Worm (Caenorhabditis elegans) whole organism, L4 larva: Measurements from ENCODE around the gene irld-61.

Experiments
- F49E8.2 ChIP-seq: sonication (generic microtip); optimal IDR thresholded peaks from 2 replicates; lab custom pipeline; 2016; ENCODE audit warnings: missing compliant biosample characterization, mild to moderate bottlenecking, missing genetic modification characterization, borderline replicate concordance
- ZK546.5 ChIP-seq, 2 experiments: sonication (generic microtip); optimal IDR thresholded peaks; 2 replicates each; lab custom pipeline; 2017; ENCODE audit warnings: missing biosample characterization in 2 of 2, missing genetic modification characterization in 2 of 2
- aha-1 ChIP-seq: fragments of 150-350 bp; peaks from one replicate; lab custom pipeline; 2014; ENCODE audit warnings: missing biosample characterization, missing genetic modification characterization
- aly-2 ChIP-seq: sonication (generic microtip); optimal IDR thresholded peaks from 2 replicates; lab custom pipeline; 2018; ENCODE audit warnings: missing biosample characterization, missing genetic modification characterization
- attf-4 ChIP-seq: sonication (generic microtip); optimal IDR thresholded peaks from 3 replicates; lab custom pipeline; 2017; ENCODE audit warnings: missing biosample characterization, missing genetic modification characterization
- ceh-32 ChIP-seq: sonication (generic microtip); optimal IDR thresholded peaks from 2 replicates; lab custom pipeline; 2016; ENCODE audit warnings: mild to moderate bottlenecking, missing genetic modification characterization, missing compliant biosample characterization; ENCODE audit not compliant: poor library complexity
- ceh-44 ChIP-seq: fragments of 200-800 bp; sonication (Bioruptor generic); IDR thresholded peaks from 2 replicates; pipeline ENCODE4 v1.3.6; 2022; ENCODE audit warnings: missing genetic modification reagents, missing genetic modification characterization, missing compliant biosample characterization
- ceh-62 ChIP-seq: sonication (generic microtip); optimal IDR thresholded peaks from 2 replicates; lab custom pipeline; 2017; ENCODE audit warnings: missing biosample characterization, missing genetic modification characterization
- daf-12 ChIP-seq: fragments of 150-350 bp; optimal IDR thresholded peaks from 2 replicates; lab custom pipeline; 2014; ENCODE audit warnings: missing biosample characterization, missing genetic modification reagents, missing genetic modification characterization
- daf-16 ChIP-seq, 3 experiments: sonication (generic microtip); optimal IDR thresholded peaks; 2 replicates each; lab custom pipeline; 2016 to 2017; ENCODE audit warnings: missing genetic modification characterization in 3 of 3, missing genetic modification reagents in 3 of 3, mild to moderate bottlenecking in 2 of 3, missing compliant biosample characterization in 2 of 3, missing biosample characterization in 1 of 3, moderate library complexity in 1 of 3
- daf-8 ChIP-seq: fragments of 200-800 bp; sonication (Bioruptor generic); IDR thresholded peaks from 2 replicates; pipeline ENCODE4 v1.3.6; 2022; ENCODE audit warnings: missing genetic modification characterization, missing compliant biosample characterization
- dpl-1 ChIP-seq: fragments of 150-350 bp; optimal IDR thresholded peaks from 2 replicates; lab custom pipeline; 2014; ENCODE audit warnings: missing biosample characterization, missing genetic modification reagents, missing genetic modification characterization
- duxl-1 ChIP-seq: sonication (generic microtip); optimal IDR thresholded peaks from 2 replicates; lab custom pipeline; 2016; ENCODE audit warnings: mild to moderate bottlenecking, missing genetic modification characterization, moderate library complexity, missing compliant biosample characterization; ENCODE audit not compliant: poor library complexity
- egl-43 ChIP-seq: fragments of 200-800 bp; sonication (Bioruptor generic); IDR thresholded peaks from 2 replicates; pipeline ENCODE4 v1.3.6; 2022; ENCODE audit warnings: missing genetic modification reagents, missing genetic modification characterization, missing compliant biosample characterization
- fkh-10 ChIP-seq: fragments of 150-350 bp; optimal IDR thresholded peaks from 2 replicates; lab custom pipeline; 2014; ENCODE audit warnings: missing biosample characterization, missing genetic modification reagents, missing genetic modification characterization
- fos-1 ChIP-seq: fragments of 150-350 bp; optimal IDR thresholded peaks from 2 replicates; lab custom pipeline; 2014; ENCODE audit warnings: missing biosample characterization, missing genetic modification characterization
- gei-8 ChIP-seq: fragments of 200-800 bp; sonication (Bioruptor generic); optimal IDR thresholded peaks from 2 replicates; lab custom pipeline; 2018; ENCODE audit warnings: mild to moderate bottlenecking, missing genetic modification characterization, missing compliant biosample characterization
- hif-1 ChIP-seq, 2 experiments: sonication (generic microtip); optimal IDR thresholded peaks; 2 replicates each; lab custom pipeline; 2016 to 2017; ENCODE audit warnings: missing compliant biosample characterization in 2 of 2, missing genetic modification characterization in 2 of 2, missing genetic modification reagents in 2 of 2, missing genotype in 2 of 2, mild to moderate bottlenecking in 1 of 2
- hlh-30 ChIP-seq: sonication (generic microtip); optimal IDR thresholded peaks from 2 replicates; lab custom pipeline; 2017; ENCODE audit warnings: antibody characterized with exemption, mild to moderate bottlenecking, missing genetic modification characterization, missing compliant biosample characterization; ENCODE audit not compliant: insufficient read depth
- hmg-1.1 ChIP-seq: fragments of 200-800 bp; sonication (Bioruptor generic); IDR thresholded peaks from 2 replicates; pipeline ENCODE4 v1.3.6; 2022; ENCODE audit warnings: missing genetic modification reagents, missing genetic modification characterization, missing compliant biosample characterization
- lin-38 ChIP-seq: fragments of 200-800 bp; sonication (Bioruptor generic); IDR thresholded peaks from 2 replicates; pipeline ENCODE4 v1.3.6; 2022; ENCODE audit warnings: missing genetic modification reagents, missing genetic modification characterization, missing compliant biosample characterization
- lsy-2 ChIP-seq, 2 experiments: fragments of 150-350 bp in 1 of 2; sonication (generic microtip) in 1 of 2; optimal IDR thresholded peaks; 2 replicates each; lab custom pipeline; 2014 to 2017; ENCODE audit warnings: missing biosample characterization in 2 of 2, missing genetic modification characterization in 2 of 2
- mdl-1 ChIP-seq, 2 experiments: fragments of 150-350 bp in 1 of 2; sonication (generic microtip) in 1 of 2; optimal IDR thresholded peaks; 2 replicates each; lab custom pipeline; 2014 to 2017; ENCODE audit warnings: missing biosample characterization in 2 of 2, missing genetic modification characterization in 2 of 2
- nhr-111 ChIP-seq: fragments of 200-800 bp; sonication (Bioruptor generic); optimal IDR thresholded peaks from 2 replicates; lab custom pipeline; 2018; ENCODE audit warnings: mild to moderate bottlenecking, missing genetic modification characterization, missing compliant biosample characterization
- nhr-237 ChIP-seq: sonication (generic microtip); optimal IDR thresholded peaks from 2 replicates; lab custom pipeline; 2017; ENCODE audit warnings: missing biosample characterization, missing genetic modification characterization
- nhr-25 ChIP-seq: sonication (generic microtip); optimal IDR thresholded peaks from 2 replicates; lab custom pipeline; 2017; ENCODE audit warnings: missing genetic modification characterization, mild to moderate bottlenecking, missing compliant biosample characterization, antibody characterized with exemption, moderate library complexity, borderline replicate concordance; ENCODE audit not compliant: insufficient read depth
- nhr-77 ChIP-seq: fragments of 150-350 bp; optimal IDR thresholded peaks from 2 replicates; lab custom pipeline; 2014; ENCODE audit warnings: missing biosample characterization, missing genetic modification characterization
- pha-4 ChIP-seq, 2 experiments: fragments of 150-350 bp in 1 of 2; fragments of 200-800 bp in 1 of 2; sonication (Bioruptor generic) in 1 of 2; IDR thresholded peaks in 1 of 2; optimal IDR thresholded peaks in 1 of 2; 2 replicates each; pipeline versions ENCODE4 v1.3.6 to Lab custom; 2014 to 2022; ENCODE audit warnings: missing genetic modification characterization in 2 of 2, missing genetic modification reagents in 2 of 2, missing biosample characterization in 1 of 2, missing compliant biosample characterization in 1 of 2
- php-3 ChIP-seq: fragments of 200-800 bp; sonication (Bioruptor generic); IDR thresholded peaks from 2 replicates; pipeline ENCODE4 v1.3.6; 2022; ENCODE audit warnings: missing genetic modification reagents, missing genetic modification characterization, missing compliant biosample characterization
- rbr-2 ChIP-seq: sonication (generic microtip); optimal IDR thresholded peaks from 2 replicates; lab custom pipeline; 2016; ENCODE audit warnings: missing genotype, missing genetic modification characterization, missing compliant biosample characterization
- sdz-12 ChIP-seq: fragments of 200-800 bp; sonication (Bioruptor generic); optimal IDR thresholded peaks from 2 replicates; lab custom pipeline; 2018; ENCODE audit warnings: mild to moderate bottlenecking, missing genetic modification characterization, missing compliant biosample characterization
- set-16 ChIP-seq: fragments of 200-800 bp; sonication (Bioruptor generic); IDR thresholded peaks from 2 replicates; pipeline ENCODE4 v1.3.6; 2022; ENCODE audit warnings: missing genetic modification reagents, missing genetic modification characterization, missing compliant biosample characterization
- snpc-4 ChIP-seq: fragments of 150-350 bp; optimal IDR thresholded peaks from 2 replicates; lab custom pipeline; 2014; ENCODE audit warnings: missing biosample characterization, missing genetic modification characterization
- tag-97 ChIP-seq: fragments of 200-800 bp; sonication (Bioruptor generic); IDR thresholded peaks from 2 replicates; pipeline ENCODE4 v1.3.6; 2022; ENCODE audit warnings: missing genetic modification characterization, missing compliant biosample characterization
- unc-130 ChIP-seq: sonication (generic microtip); optimal IDR thresholded peaks from 2 replicates; lab custom pipeline; 2016; ENCODE audit warnings: missing genetic modification reagents, missing genetic modification characterization, missing compliant biosample characterization
- unc-39 ChIP-seq: sonication (generic microtip); optimal IDR thresholded peaks from 2 replicates; lab custom pipeline; 2017; ENCODE audit warnings: missing biosample characterization, missing genetic modification characterization
- vab-7 ChIP-seq: fragments of 200-800 bp; sonication (Bioruptor generic); IDR thresholded peaks from 2 replicates; pipeline ENCODE4 v1.3.6; 2022; ENCODE audit warnings: missing genetic modification reagents, missing genetic modification characterization, missing compliant biosample characterization
- zag-1 ChIP-seq: fragments of 150-350 bp; optimal IDR thresholded peaks from 2 replicates; lab custom pipeline; 2014; ENCODE audit warnings: missing biosample characterization, missing genetic modification characterization
- ztf-7 ChIP-seq: fragments of 150-350 bp; optimal IDR thresholded peaks from 2 replicates; lab custom pipeline; 2014; ENCODE audit warnings: missing biosample characterization, missing genetic modification characterization

The irld-61 gene

ce11 chrIII:12779676-12780337 is 15.5 kb downstream of the irld-61 start, which contains the start of gene gab-1 (continued):
- TF ChIP-seq nhr-77 (tag; lab: Kevin White, UChicago) (no peak), nhr-25 (no peak), dpl-1 (GFP tag; lab: Kevin White, UChicago) (no peak)

ce11 chrIII:12783878-12784277 is 19.5 kb downstream of the irld-61 start:
- TF ChIP-seq fkh-10 (GFP tag; lab: Kevin White, UChicago) (peak; percentile 71), ztf-7 (tag; lab: Kevin White, UChicago) (no peak), rbr-2 (tag; lab: Kevin White, UChicago) (no peak), hlh-30 (no peak), hmg-1.1 (GFP tag; lab: Robert Waterston, UW) (no peak)

- TF ChIP-seq lsy-2 (tag; optimal IDR thresholded peaks at IDR 0.05; lab: Kevin White, UChicago): no peak
- no peak for TF ChIP-seq gei-8 (GFP tag; lab: Kevin White, UChicago)
- no peak for TF ChIP-seq nhr-237 (tag; lab: Kevin White, UChicago)
- no peak for TF ChIP-seq mdl-1 (tag; optimal IDR thresholded peaks at IDR 0.05; lab: Kevin White, UChicago)
- TF ChIP-seq ceh-44 (GFP tag; lab: Robert Waterston, UW): no peak
- no peak for TF ChIP-seq daf-12 (tag; lab: Kevin White, UChicago)
- no peak for TF ChIP-seq daf-8 (GFP tag; lab: Robert Waterston, UW)
- no peak for TF ChIP-seq set-16 (GFP tag; lab: Robert Waterston, UW)
- no peak for TF ChIP-seq ceh-62
- no peak for TF ChIP-seq daf-16 (GFP tag; optimal IDR thresholded peaks at IDR 0.05; lab: Kevin White, UChicago)
- TF ChIP-seq daf-16 (tag; optimal IDR thresholded peaks at IDR 0.05; lab: Kevin White, UChicago): no peak
- no peak for TF ChIP-seq attf-4 (tag; lab: Kevin White, UChicago)
- TF ChIP-seq egl-43 (GFP tag; lab: Robert Waterston, UW): no peak
- no peak for TF ChIP-seq F49E8.2 (tag; lab: Kevin White, UChicago)
- no peak for TF ChIP-seq aly-2 (tag; lab: Kevin White, UChicago)
- no peak for TF ChIP-seq unc-130 (GFP tag; lab: Kevin White, UChicago)
- no peak for TF ChIP-seq vab-7 (GFP tag; lab: Robert Waterston, UW)
- TF ChIP-seq aha-1 (tag; lab: Kevin White, UChicago): no peak
Measured at ce11 chrIII:12784854-12785253, 20.5 kb downstream of the irld-61 start, which contains the start of gene lgc-37. Gene lgc-37, plus strand, starts transcription at chrIII:12785154.

ce11 chrIII:12785427-12785826 is 21.1 kb downstream of the irld-61 start:
- TF ChIP-seq duxl-1 (tag; lab: Kevin White, UChicago): no peak
- no peak for TF ChIP-seq gei-8 (GFP tag; lab: Kevin White, UChicago)

ce11 chrIII:12788239-12788638 is 23.9 kb downstream of the irld-61 start:
- TF ChIP-seq lin-38 (GFP tag; lab: Robert Waterston, UW) (no peak), aha-1 (tag; lab: Kevin White, UChicago) (peak; percentile 68), tag-97 (no peak), set-16 (GFP tag; lab: Robert Waterston, UW) (peak; percentile 67), php-3 (GFP tag; lab: Robert Waterston, UW) (no peak), ceh-44 (GFP tag; lab: Robert Waterston, UW) (no peak), snpc-4 (no peak)

ce11 chrIII:12789420-12789819 is 25.1 kb downstream of the irld-61 start, which contains the start of gene BE10.1:
Gene BE10.1, minus strand, starts transcription at chrIII:12789520.
- TF ChIP-seq sdz-12 (GFP tag; lab: Kevin White, UChicago) (no peak), daf-8 (GFP tag; lab: Robert Waterston, UW) (no peak), mdl-1 (tag; optimal IDR thresholded peaks at IDR 0.05; lab: Kevin White, UChicago) (no peak), nhr-111 (GFP tag; lab: Kevin White, UChicago) (no peak), unc-39 (no peak), pha-4 (GFP tag; IDR thresholded peaks at IDR 0.05; lab: Robert Waterston, UW) (no peak), pha-4 (tag; optimal IDR thresholded peaks at IDR 0.05; lab: Kevin White, UChicago) (no peak), hif-1 (tag; optimal IDR thresholded peaks at IDR 0.05; lab: Kevin White, UChicago) (no peak), aly-2 (tag; lab: Kevin White, UChicago) (no peak), zag-1 (tag; lab: Kevin White, UChicago) (no peak), nhr-25 (no peak), ZK546.5 (tag; optimal IDR thresholded peaks at IDR 0.05; lab: Kevin White, UChicago) (no peak), fos-1 (tag; lab: Kevin White, UChicago) (no peak), ceh-32 (tag; lab: Kevin White, UChicago) (no peak), gei-8 (GFP tag; lab: Kevin White, UChicago) (no peak), nhr-77 (tag; lab: Kevin White, UChicago) (no peak)
